Worm (Caenorhabditis elegans): Measurements from ENCODE around the gene F19C7.4.

F19C7.4 gene

ce11 chrIV:4652365-4652844 lies 49.7 kb downstream of the F19C7.4 start, which contains the start of gene F29B9.5 (continued):
- TF ChIP-seq tbp1 (GFP tag; optimal IDR thresholded peaks at IDR 0.05) (no peak), zim-3 (tag; optimal IDR thresholded peaks at IDR 0.05) (peak; percentile 13), fkh-3 (tag; optimal IDR thresholded peaks at IDR 0.05) (peak; percentile 47), let-526 (GFP tag; IDR thresholded peaks at IDR 0.05) (no peak), lin-40 (tag; optimal IDR thresholded peaks at IDR 0.05) (no peak), egl-18 (GFP tag; IDR thresholded peaks at IDR 0.05) (no peak), Y56A3A.18 (GFP tag; IDR thresholded peaks at IDR 0.05) (peak; percentile 36; the same call in 1 of the 2 replicates), ekl-4 (GFP tag; IDR thresholded peaks at IDR 0.05) (peak; percentile 71)

ce11 chrIV:4652962-4653361 lies 50.3 kb downstream of the F19C7.4 start, which contains the start of gene psr-1:
TSS of gene psr-1 (plus strand) at chrIV:4653262.
- TF ChIP-seq lag-1 (GFP tag; IDR thresholded peaks at IDR 0.05), result no peak
- no peak for TF ChIP-seq rec-8 (tag; optimal IDR thresholded peaks at IDR 0.05)
- TF ChIP-seq aptf-3 (GFP tag; IDR thresholded peaks at IDR 0.05), result no peak
- TF ChIP-seq F23B12.7 (tag; optimal IDR thresholded peaks at IDR 0.05; ENCODE audit: insufficient read depth), result no peak
- no peak for TF ChIP-seq nhr-90 (tag; optimal IDR thresholded peaks at IDR 0.05)
- no peak for TF ChIP-seq F39B2.1 (GFP tag; IDR thresholded peaks at IDR 0.05)
- TF ChIP-seq F57A8.1 (GFP tag; optimal IDR thresholded peaks at IDR 0.05), result no peak
- TF ChIP-seq mes-4 (tag; optimal IDR thresholded peaks at IDR 0.05), result no peak
- no peak for TF ChIP-seq ztf-18 (tag; optimal IDR thresholded peaks at IDR 0.05)
- no peak for TF ChIP-seq nhr-179 (tag; optimal IDR thresholded peaks at IDR 0.05)
- no peak for TF ChIP-seq cebp-2 (GFP tag; IDR thresholded peaks at IDR 0.05)
- no peak for TF ChIP-seq T26A5.8 (tag; optimal IDR thresholded peaks at IDR 0.05)
- no peak for TF ChIP-seq ccch-3 (GFP tag; optimal IDR thresholded peaks at IDR 0.05)
- no peak for TF ChIP-seq bed-1 (GFP tag; IDR thresholded peaks at IDR 0.05)
- no peak for TF ChIP-seq B0019.2 (GFP tag; conservative IDR thresholded peaks at IDR 0.05)
- TF ChIP-seq ceh-79 (tag; optimal IDR thresholded peaks at IDR 0.05), result no peak
- no peak for TF ChIP-seq let-526 (GFP tag; IDR thresholded peaks at IDR 0.05)
- TF ChIP-seq B0035.1 (tag; optimal IDR thresholded peaks at IDR 0.05), result no peak

- peak; percentile 75 for TF ChIP-seq hsf-1 (GFP tag; IDR thresholded peaks at IDR 0.05)
- no peak for TF ChIP-seq rec-8 (tag; optimal IDR thresholded peaks at IDR 0.05)
- no peak for TF ChIP-seq ceh-40 (GFP tag; IDR thresholded peaks at IDR 0.05)
- no peak for TF ChIP-seq K12H6.12 (tag; optimal IDR thresholded peaks at IDR 0.05)
- no peak; the same call in 1 of the 2 replicates for TF ChIP-seq lir-1 (GFP tag; conservative IDR thresholded peaks at IDR 0.05)
- peak; percentile 89 for TF ChIP-seq madf-8 (GFP tag; conservative IDR thresholded peaks at IDR 0.05)
- TF ChIP-seq nhr-27 (tag; optimal IDR thresholded peaks at IDR 0.05), result no peak
- no peak for TF ChIP-seq bed-1 (GFP tag; IDR thresholded peaks at IDR 0.05)
- TF ChIP-seq die-1 (tag; optimal IDR thresholded peaks at IDR 0.05), result no peak
- no peak for TF ChIP-seq attf-3 (GFP tag; conservative IDR thresholded peaks at IDR 0.05)
- no peak for TF ChIP-seq pha-4 (tag; optimal IDR thresholded peaks at IDR 0.05)
- no peak for TF ChIP-seq F52B5.7 (tag; optimal IDR thresholded peaks at IDR 0.05)
- TF ChIP-seq snpc-3.4 (tag; optimal IDR thresholded peaks at IDR 0.05), result peak; percentile 71
- no peak for TF ChIP-seq F23B12.7 (tag; optimal IDR thresholded peaks at IDR 0.05; ENCODE audit: insufficient read depth)
- TF ChIP-seq lsl-1 (GFP tag; optimal IDR thresholded peaks at IDR 0.05), result peak; percentile 99
- peak; percentile 44; the same call in 1 of the 2 replicates for TF ChIP-seq rcor-1 (GFP tag; IDR thresholded peaks at IDR 0.05)
- TF ChIP-seq nhr-90 (tag; optimal IDR thresholded peaks at IDR 0.05), result no peak
- TF ChIP-seq dpl-1 (GFP tag; optimal IDR thresholded peaks at IDR 0.05), result no peak
- no peak for TF ChIP-seq mel-28 (tag; optimal IDR thresholded peaks at IDR 0.05; ENCODE audit: borderline replicate concordance)
- no peak for TF ChIP-seq ztf-28 (GFP tag; IDR thresholded peaks at IDR 0.05)
- TF ChIP-seq ztf-25 (GFP tag; IDR thresholded peaks at IDR 0.05), result no peak
- no peak for TF ChIP-seq nhr-120 (GFP tag; IDR thresholded peaks at IDR 0.05)
- TF ChIP-seq repo-1 (tag; optimal IDR thresholded peaks at IDR 0.05), result no peak
- TF ChIP-seq rpc-1 (optimal IDR thresholded peaks at IDR 0.05), result no peak
- TF ChIP-seq rpc-1 (tag; optimal IDR thresholded peaks at IDR 0.05), result no peak
- no peak for TF ChIP-seq lin-40 (tag; optimal IDR thresholded peaks at IDR 0.05)
- 0 out of 2 replicates have a peak, but pooled peaks have one; percentile 20 for TF ChIP-seq madf-3 (GFP tag; IDR thresholded peaks at IDR 0.05)
Observed at ce11 chrIV:4653708-4654107, 51.0 kb downstream of the F19C7.4 start.
